Worm (Caenorhabditis elegans): ENCODE data around the gene ZK1320.7.

DNA sequence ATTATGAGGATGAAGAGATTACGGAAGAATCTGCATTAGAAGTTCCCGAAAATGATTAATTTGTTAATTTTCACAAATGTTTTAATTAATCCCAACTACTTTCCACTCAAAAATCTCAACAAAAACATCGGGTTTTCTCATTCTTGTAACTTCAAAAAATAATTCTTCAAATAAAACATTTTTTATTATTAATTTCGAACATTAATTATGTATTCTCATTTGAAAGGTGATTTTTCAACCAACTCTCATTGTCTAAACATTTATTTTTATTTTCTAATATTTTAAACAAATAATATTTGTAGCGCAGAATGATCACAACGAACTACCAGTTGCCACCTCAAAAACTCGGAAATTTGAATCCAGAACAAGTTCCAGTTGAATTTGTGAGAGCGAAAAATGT lies at the start of gene ZK1320.7:
- TF ChIP-seq eyg-1 (tag; optimal IDR thresholded peaks at IDR 0.05): no peak
- TF ChIP-seq nhr-11 (tag; optimal IDR thresholded peaks at IDR 0.05): no peak
- no peak for TF ChIP-seq syd-9 (tag; optimal IDR thresholded peaks at IDR 0.05)
- TF ChIP-seq lin-11 (tag; optimal IDR thresholded peaks at IDR 0.05): no peak
- no peak for TF ChIP-seq ceh-30 (tag; optimal IDR thresholded peaks at IDR 0.05)
- no peak for TF ChIP-seq tbx-2 (tag; optimal IDR thresholded peaks at IDR 0.05)
- no peak for TF ChIP-seq sox-4 (tag; optimal IDR thresholded peaks at IDR 0.05)
- no peak for TF ChIP-seq madf-2 (tag; optimal IDR thresholded peaks at IDR 0.05)
- no peak for TF ChIP-seq elt-2 (tag; optimal IDR thresholded peaks at IDR 0.05)
- TF ChIP-seq gmeb-2 (tag; optimal IDR thresholded peaks at IDR 0.05): no peak

Data from whole organism, late embryonic.